Worm (Caenorhabditis elegans) whole organism, L4 larva: ENCODE data around the gene srw-127.

Experiments
- F10B5.3 ChIP-seq: sonication (generic microtip); optimal IDR thresholded peaks from 2 replicates; lab custom pipeline; 2016; ENCODE audit warnings: mild to moderate bottlenecking, missing genetic modification characterization, missing compliant biosample characterization
- F44E2.7 ChIP-seq: fragments of 200-800 bp; sonication (Bioruptor generic); IDR thresholded peaks from 2 replicates; pipeline ENCODE4 v2.1.2; 2022; ENCODE audit warnings: missing genetic modification characterization, missing compliant biosample characterization
- F49E8.2 ChIP-seq: sonication (generic microtip); optimal IDR thresholded peaks from 2 replicates; lab custom pipeline; 2016; ENCODE audit warnings: missing compliant biosample characterization, mild to moderate bottlenecking, missing genetic modification characterization, borderline replicate concordance
- T26A8.4 ChIP-seq: fragments of 200-800 bp; sonication (Bioruptor generic); IDR thresholded peaks from 2 replicates; pipeline ENCODE4 v1.3.6; 2022; ENCODE audit warnings: missing genetic modification characterization, missing compliant biosample characterization
- Y5F2A.4 ChIP-seq: fragments of 200-800 bp; sonication (Bioruptor generic); optimal IDR thresholded peaks from 2 replicates; lab custom pipeline; 2018; ENCODE audit warnings: mild to moderate bottlenecking, missing genetic modification characterization, missing compliant biosample characterization
- ZK546.5 ChIP-seq, 2 experiments: sonication (generic microtip); optimal IDR thresholded peaks; 2 replicates each; lab custom pipeline; 2017; ENCODE audit warnings: missing biosample characterization in 2 of 2, missing genetic modification characterization in 2 of 2
- arid-1 ChIP-seq: fragments of 200-800 bp; sonication (Bioruptor generic); conservative IDR thresholded peaks from 2 replicates; pipeline ENCODE4 v1.3.6; 2022; ENCODE audit warnings: missing genetic modification reagents, missing genetic modification characterization, missing compliant biosample characterization
- ceh-28 ChIP-seq: fragments of 150-350 bp; optimal IDR thresholded peaks from 2 replicates; lab custom pipeline; 2014; ENCODE audit warnings: missing biosample characterization, missing genetic modification reagents, missing genetic modification characterization
- daf-8 ChIP-seq: fragments of 200-800 bp; sonication (Bioruptor generic); IDR thresholded peaks from 2 replicates; pipeline ENCODE4 v1.3.6; 2022; ENCODE audit warnings: missing genetic modification characterization, missing compliant biosample characterization
- dmd-9 ChIP-seq: fragments of 200-800 bp; sonication (Bioruptor generic); IDR thresholded peaks from 2 replicates; pipeline ENCODE4 v1.3.6; 2022; ENCODE audit warnings: missing genetic modification reagents, missing genetic modification characterization, missing compliant biosample characterization
- dpl-1 ChIP-seq: fragments of 150-350 bp; optimal IDR thresholded peaks from 2 replicates; lab custom pipeline; 2014; ENCODE audit warnings: missing biosample characterization, missing genetic modification reagents, missing genetic modification characterization
- duxl-1 ChIP-seq: sonication (generic microtip); optimal IDR thresholded peaks from 2 replicates; lab custom pipeline; 2016; ENCODE audit warnings: mild to moderate bottlenecking, missing genetic modification characterization, moderate library complexity, missing compliant biosample characterization; ENCODE audit not compliant: poor library complexity
- egl-27 ChIP-seq: sonication (generic microtip); optimal IDR thresholded peaks from 3 replicates; lab custom pipeline; 2017; ENCODE audit warnings: missing biosample characterization, missing genetic modification reagents, missing genetic modification characterization
- lin-38 ChIP-seq: fragments of 200-800 bp; sonication (Bioruptor generic); IDR thresholded peaks from 2 replicates; pipeline ENCODE4 v1.3.6; 2022; ENCODE audit warnings: missing genetic modification reagents, missing genetic modification characterization, missing compliant biosample characterization
- madf-5 ChIP-seq, 2 experiments: fragments of 200-800 bp; sonication (Bioruptor generic); IDR thresholded peaks; 2 replicates each; pipeline ENCODE4 v1.3.6; 2022; ENCODE audit warnings: missing compliant biosample characterization in 2 of 2, missing genetic modification characterization in 2 of 2
- madf-9 ChIP-seq: fragments of 200-800 bp; sonication (Bioruptor generic); conservative IDR thresholded peaks from 2 replicates; pipeline ENCODE4 v1.3.6; 2022; ENCODE audit warnings: missing genetic modification reagents, missing genetic modification characterization, missing compliant biosample characterization
- mdl-1 ChIP-seq, 2 experiments: fragments of 150-350 bp in 1 of 2; sonication (generic microtip) in 1 of 2; optimal IDR thresholded peaks; 2 replicates each; lab custom pipeline; 2014 to 2017; ENCODE audit warnings: missing biosample characterization in 2 of 2, missing genetic modification characterization in 2 of 2
- mxl-3 ChIP-seq: fragments of 200-800 bp; sonication (Bioruptor generic); optimal IDR thresholded peaks from 2 replicates; lab custom pipeline; 2018; ENCODE audit warnings: mild to moderate bottlenecking, missing genetic modification characterization, missing compliant biosample characterization
- nhr-11 ChIP-seq: fragments of 150-350 bp; optimal IDR thresholded peaks from 2 replicates; lab custom pipeline; 2014; ENCODE audit warnings: missing biosample characterization, missing genetic modification characterization
- nhr-41 ChIP-seq: fragments of 200-800 bp; sonication (Bioruptor generic); IDR thresholded peaks from 2 replicates; pipeline ENCODE4 v1.3.6; 2022; ENCODE audit warnings: missing genetic modification reagents, missing genetic modification characterization, missing compliant biosample characterization
- nhr-48 ChIP-seq: sonication (generic microtip); optimal IDR thresholded peaks from 2 replicates; lab custom pipeline; 2016; ENCODE audit warnings: mild to moderate bottlenecking, missing genetic modification characterization, missing compliant biosample characterization
- nhr-77 ChIP-seq: fragments of 150-350 bp; optimal IDR thresholded peaks from 2 replicates; lab custom pipeline; 2014; ENCODE audit warnings: missing biosample characterization, missing genetic modification characterization
- pha-4 ChIP-seq, 2 experiments: fragments of 150-350 bp in 1 of 2; fragments of 200-800 bp in 1 of 2; sonication (Bioruptor generic) in 1 of 2; IDR thresholded peaks in 1 of 2; optimal IDR thresholded peaks in 1 of 2; 2 replicates each; pipeline versions ENCODE4 v1.3.6 to Lab custom; 2014 to 2022; ENCODE audit warnings: missing genetic modification characterization in 2 of 2, missing genetic modification reagents in 2 of 2, missing biosample characterization in 1 of 2, missing compliant biosample characterization in 1 of 2
- rbr-2 ChIP-seq: sonication (generic microtip); optimal IDR thresholded peaks from 2 replicates; lab custom pipeline; 2016; ENCODE audit warnings: missing genotype, missing genetic modification characterization, missing compliant biosample characterization
- set-16 ChIP-seq: fragments of 200-800 bp; sonication (Bioruptor generic); IDR thresholded peaks from 2 replicates; pipeline ENCODE4 v1.3.6; 2022; ENCODE audit warnings: missing genetic modification reagents, missing genetic modification characterization, missing compliant biosample characterization
- snpc-1.2 ChIP-seq: fragments of 200-800 bp; sonication (Bioruptor generic); IDR thresholded peaks from 2 replicates; pipeline ENCODE4 v1.3.6; 2022; ENCODE audit warnings: missing genetic modification reagents, missing genetic modification characterization, missing compliant biosample characterization
- spr-3 ChIP-seq: fragments of 200-800 bp; sonication (Bioruptor generic); optimal IDR thresholded peaks from 2 replicates; lab custom pipeline; 2018; ENCODE audit warnings: mild to moderate bottlenecking, missing genetic modification characterization, missing compliant biosample characterization
- tag-97 ChIP-seq: fragments of 200-800 bp; sonication (Bioruptor generic); IDR thresholded peaks from 2 replicates; pipeline ENCODE4 v1.3.6; 2022; ENCODE audit warnings: missing genetic modification characterization, missing compliant biosample characterization
- unc-130 ChIP-seq: sonication (generic microtip); optimal IDR thresholded peaks from 2 replicates; lab custom pipeline; 2016; ENCODE audit warnings: missing genetic modification reagents, missing genetic modification characterization, missing compliant biosample characterization
- unc-39 ChIP-seq: sonication (generic microtip); optimal IDR thresholded peaks from 2 replicates; lab custom pipeline; 2017; ENCODE audit warnings: missing biosample characterization, missing genetic modification characterization
- unc-62 ChIP-seq, 3 experiments: fragments of 150-350 bp in 1 of 3; sonication (generic microtip); optimal IDR thresholded peaks in 2 of 3; peaks in 1 of 3; 1 replicate in 1 of 3; 2 replicates in 2 of 3; lab custom pipeline; 2014 to 2017; ENCODE audit warnings: missing biosample characterization in 3 of 3, missing genetic modification characterization in 3 of 3, missing genetic modification reagents in 3 of 3, missing genotype in 1 of 3
- vab-7 ChIP-seq: fragments of 200-800 bp; sonication (Bioruptor generic); IDR thresholded peaks from 2 replicates; pipeline ENCODE4 v1.3.6; 2022; ENCODE audit warnings: missing genetic modification reagents, missing genetic modification characterization, missing compliant biosample characterization
- zag-1 ChIP-seq: fragments of 150-350 bp; optimal IDR thresholded peaks from 2 replicates; lab custom pipeline; 2014; ENCODE audit warnings: missing biosample characterization, missing genetic modification characterization
- zfp-3 ChIP-seq: fragments of 200-800 bp; sonication (Bioruptor generic); conservative IDR thresholded peaks from 2 replicates; pipeline ENCODE4 v1.3.6; 2022; ENCODE audit warnings: missing genetic modification reagents, missing genetic modification characterization, missing compliant biosample characterization
- zip-2 ChIP-seq: fragments of 150-350 bp; optimal IDR thresholded peaks from 2 replicates; lab custom pipeline; 2014; ENCODE audit warnings: missing biosample characterization, missing genetic modification characterization

Gene srw-127

DNA sequence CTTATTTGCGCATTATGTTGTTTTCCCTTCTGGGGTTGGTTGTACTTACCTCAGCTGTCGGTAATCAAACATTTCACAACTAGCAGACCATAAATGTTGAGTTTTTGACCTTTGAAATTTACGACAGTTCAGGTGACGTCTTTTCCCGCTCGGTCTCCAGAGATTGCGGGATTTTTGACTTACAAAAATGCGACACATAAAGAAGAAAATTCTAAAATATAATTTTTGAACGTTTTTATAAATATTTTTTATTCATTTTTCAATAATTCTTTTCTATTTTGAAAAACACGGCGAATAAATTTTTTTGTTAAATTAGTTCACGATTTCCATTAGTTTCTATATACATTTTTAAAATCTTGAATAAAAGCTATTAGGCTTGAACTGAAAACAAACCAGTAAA, 29.9 kb upstream of the srw-127 start, which contains the start of gene nhr-161:
Gene nhr-161 (minus strand): TSS at position 101 of the 400 bp plus-strand sequence.
- TF ChIP-seq zip-2 (tag; lab: Kevin White, UChicago), result no peak
- no peak for TF ChIP-seq snpc-1.2 (GFP tag; lab: Robert Waterston, UW)
- no peak for TF ChIP-seq zfp-3 (GFP tag; lab: Robert Waterston, UW)
- TF ChIP-seq ZK546.5 (tag; optimal IDR thresholded peaks at IDR 0.05; lab: Kevin White, UChicago), result no peak
- TF ChIP-seq madf-5 (GFP tag; IDR thresholded peaks at IDR 0.05; lab: Robert Waterston, UW), result no peak
- TF ChIP-seq dpl-1 (GFP tag; lab: Kevin White, UChicago), result no peak
- TF ChIP-seq F10B5.3, result no peak
- TF ChIP-seq Y5F2A.4, result no peak
- no peak for TF ChIP-seq nhr-48 (tag; lab: Kevin White, UChicago)
- TF ChIP-seq rbr-2 (tag; lab: Kevin White, UChicago), result no peak
- TF ChIP-seq, all 104 proteins: peak for 0

DNA sequence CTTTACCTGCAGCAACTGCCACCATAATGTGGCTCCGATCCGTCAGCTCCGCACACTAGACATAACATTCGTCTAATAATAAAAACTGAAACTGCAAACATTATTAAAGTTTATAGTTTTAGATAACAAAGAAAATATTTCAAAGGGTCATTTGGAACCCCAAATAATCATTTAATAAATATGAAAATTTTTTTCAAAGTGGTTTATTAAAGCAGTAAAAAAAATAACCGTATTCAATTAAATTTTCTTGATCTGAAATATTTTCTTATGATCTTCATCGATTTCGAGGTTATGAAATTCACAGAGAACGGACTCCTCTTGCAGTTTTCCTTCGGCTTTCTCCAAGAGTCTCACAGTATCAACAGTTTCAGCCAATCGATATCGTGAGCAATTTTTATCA, 26.8 kb upstream of the srw-127 start, which contains the start of gene nhr-163:
Gene nhr-163 (minus strand): TSS at position 101 of the 400 bp plus-strand sequence.
- TF ChIP-seq unc-130 (GFP tag; lab: Kevin White, UChicago) (no peak), nhr-77 (tag; lab: Kevin White, UChicago) (no peak), pha-4 (GFP tag; IDR thresholded peaks at IDR 0.05; lab: Robert Waterston, UW) (no peak), pha-4 (tag; optimal IDR thresholded peaks at IDR 0.05; lab: Kevin White, UChicago) (no peak), ceh-28 (tag; lab: Kevin White, UChicago) (no peak), lin-38 (GFP tag; lab: Robert Waterston, UW) (no peak), madf-9 (GFP tag; lab: Robert Waterston, UW) (no peak), mdl-1 (tag; optimal IDR thresholded peaks at IDR 0.05; lab: Kevin White, UChicago) (no peak), set-16 (GFP tag; lab: Robert Waterston, UW) (no peak), vab-7 (GFP tag; lab: Robert Waterston, UW) (no peak), dmd-9 (GFP tag; lab: Robert Waterston, UW) (no peak)
- TF ChIP-seq, all 104 proteins: peak for 0

DNA sequence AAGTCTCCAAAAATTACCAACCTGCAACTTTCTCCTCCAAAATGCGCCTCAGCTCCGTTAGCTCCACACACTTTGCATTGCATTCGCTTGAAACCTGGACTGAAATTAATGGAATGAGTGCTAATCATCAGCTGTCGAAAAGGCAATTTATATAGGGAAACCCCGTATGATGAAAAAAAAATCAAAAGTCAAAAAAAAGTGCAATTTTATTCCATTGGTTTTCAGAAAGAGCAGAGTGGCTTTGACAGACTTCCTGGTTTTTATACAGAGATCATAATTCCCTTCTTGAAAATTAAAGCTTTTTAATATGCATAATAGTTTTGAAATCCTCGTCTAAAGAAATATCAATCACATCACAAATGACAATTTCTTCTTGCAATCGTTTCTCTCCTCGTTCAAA, 25.0 kb upstream of the srw-127 start, which contains the start of gene nhr-139:
Gene nhr-139 (minus strand): TSS at position 101 of the 400 bp plus-strand sequence.
- TF ChIP-seq zag-1 (tag; lab: Kevin White, UChicago) (no peak), duxl-1 (tag; lab: Kevin White, UChicago) (no peak), tag-97 (GFP tag; lab: Robert Waterston, UW) (no peak), egl-27 (tag; lab: Kevin White, UChicago) (no peak), nhr-41 (GFP tag; lab: Robert Waterston, UW) (no peak), T26A8.4 (no peak), nhr-48 (tag; lab: Kevin White, UChicago) (no peak), F49E8.2 (tag; lab: Kevin White, UChicago) (no peak), daf-8 (GFP tag; lab: Robert Waterston, UW) (no peak), mxl-3 (GFP tag; lab: Kevin White, UChicago) (no peak), dpl-1 (GFP tag; lab: Kevin White, UChicago) (no peak), spr-3 (GFP tag; lab: Kevin White, UChicago) (no peak), F44E2.7 (no peak), lin-38 (GFP tag; lab: Robert Waterston, UW) (no peak), arid-1 (no peak)

DNA sequence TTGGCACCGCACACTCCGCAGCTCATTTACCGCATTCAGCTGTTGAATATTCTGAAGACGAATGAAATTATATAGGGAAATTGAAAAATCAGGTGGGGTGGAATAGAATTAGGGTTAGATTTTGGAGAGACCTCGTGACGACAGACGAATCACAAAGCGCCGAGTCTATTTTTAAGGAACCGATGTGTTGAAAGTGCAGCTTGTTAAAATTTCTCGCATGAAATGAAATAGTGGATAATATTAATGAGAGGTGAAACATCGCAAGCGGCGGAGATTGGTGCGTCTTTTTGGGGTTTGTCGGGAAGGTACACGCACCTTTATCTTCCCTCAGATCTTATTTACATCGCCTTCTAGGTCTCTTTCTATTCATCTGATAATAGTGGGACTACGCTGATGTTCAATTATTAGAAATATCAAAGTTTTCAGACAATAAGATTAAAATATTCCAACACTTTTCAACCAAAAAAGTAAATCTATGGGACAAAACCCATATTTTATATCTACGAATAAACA, 23.0 kb upstream of the srw-127 start, which contains the start of gene nhr-140:
Gene nhr-140 (minus strand): TSS at position 51 of the 513 bp plus-strand sequence.
- no peak for TF ChIP-seq unc-39 (tag; lab: Kevin White, UChicago)
- peak in 1 of 2 experiments; percentile 83 for TF ChIP-seq unc-62 (GFP tag; optimal IDR thresholded peaks at IDR 0.05 in 1 of 2; lab: Kevin White, UChicago)
- TF ChIP-seq unc-62 (tag; optimal IDR thresholded peaks at IDR 0.05; lab: Kevin White, UChicago), result no peak
- no peak for TF ChIP-seq nhr-11 (tag; lab: Kevin White, UChicago)
- TF ChIP-seq, all 104 proteins: peak for 1
